Worm (Caenorhabditis elegans): ENCODE results near the gene Y43F4A.1.

Y43F4A.1 gene

ce11 chrIII:13254178-13254725 lies 31.4 kb downstream of the Y43F4A.1 start, which contains the start of gene F56A8.9:
TSS of gene F56A8.9 (plus strand) at chrIII:13254675.
- TF ChIP-seq ceh-90 (tag; optimal IDR thresholded peaks at IDR 0.05) (no peak), tbx-2 (tag; optimal IDR thresholded peaks at IDR 0.05) (no peak), nhr-47 (tag; optimal IDR thresholded peaks at IDR 0.05) (no peak), fkh-10 (GFP tag; optimal IDR thresholded peaks at IDR 0.05) (no peak), efl-1 (optimal IDR thresholded peaks at IDR 0.05) (no peak), efl-1 (GFP tag; optimal IDR thresholded peaks at IDR 0.05 in 1 of 2) (no peak), unc-98 (GFP tag; IDR thresholded peaks at IDR 0.05) (no peak), mdl-1 (tag; optimal IDR thresholded peaks at IDR 0.05) (no peak), pag-3 (tag; optimal IDR thresholded peaks at IDR 0.05; ENCODE audit: borderline replicate concordance, insufficient read depth) (no peak), lir-3 (tag; optimal IDR thresholded peaks at IDR 0.05; ENCODE audit: poor library complexity) (no peak), nhr-20 (tag; optimal IDR thresholded peaks at IDR 0.05) (no peak), jun-1 (tag; optimal IDR thresholded peaks at IDR 0.05) (no peak), elt-3 (tag; optimal IDR thresholded peaks at IDR 0.05) (no peak), C34B4.2 (tag; optimal IDR thresholded peaks at IDR 0.05) (no peak), xbp-1 (tag; optimal IDR thresholded peaks at IDR 0.05) (no peak), tlp-1 (tag; optimal IDR thresholded peaks at IDR 0.05) (no peak), dsc-1 (tag; optimal IDR thresholded peaks at IDR 0.05) (no peak), nhr-12 (tag; optimal IDR thresholded peaks at IDR 0.05) (no peak), efl-3 (GFP tag; optimal IDR thresholded peaks at IDR 0.05) (no peak)

- TF ChIP-seq lin-39 (tag; optimal IDR thresholded peaks at IDR 0.05) (peak; percentile 82), sox-4 (tag; optimal IDR thresholded peaks at IDR 0.05) (peak; percentile 35), ztf-11 (tag; optimal IDR thresholded peaks at IDR 0.05) (no peak), blmp-1 (tag; optimal IDR thresholded peaks at IDR 0.05) (peak; percentile 41), ama-1 (optimal IDR thresholded peaks at IDR 0.05) (peak; percentile 49), nhr-20 (tag; optimal IDR thresholded peaks at IDR 0.05) (peak; percentile 69), Y116A8C.19 (tag; optimal IDR thresholded peaks at IDR 0.05; ENCODE audit: borderline replicate concordance) (no peak), fkh-4 (tag; optimal IDR thresholded peaks at IDR 0.05; ENCODE audit: borderline replicate concordance) (no peak), F16B12.6 (tag; optimal IDR thresholded peaks at IDR 0.05) (peak; percentile 47), unc-130 (tag; optimal IDR thresholded peaks at IDR 0.05) (peak; percentile 65), C04F5.9 (tag; optimal IDR thresholded peaks at IDR 0.05) (no peak), snu-23 (GFP tag; optimal IDR thresholded peaks at IDR 0.05) (peak; percentile 86), egl-27 (tag; optimal IDR thresholded peaks at IDR 0.05) (no peak), nhr-237 (tag; optimal IDR thresholded peaks at IDR 0.05) (peak; percentile 32), irx-1 (tag; optimal IDR thresholded peaks at IDR 0.05) (peak; percentile 60), nhr-90 (tag; optimal IDR thresholded peaks at IDR 0.05; ENCODE audit: poor library complexity) (peak; percentile 80), snpc-4 (tag; optimal IDR thresholded peaks at IDR 0.05) (peak; percentile 37), ces-1 (GFP tag; optimal IDR thresholded peaks at IDR 0.05) (no peak), fos-1 (tag; optimal IDR thresholded peaks at IDR 0.05) (peak; percentile 33), hpl-2 (GFP tag; optimal IDR thresholded peaks at IDR 0.05) (peak; percentile 31), aly-2 (tag; optimal IDR thresholded peaks at IDR 0.05) (peak; percentile 73), dsc-1 (tag; optimal IDR thresholded peaks at IDR 0.05) (peak; percentile 78), ceh-82 (tag; optimal IDR thresholded peaks at IDR 0.05) (peak; percentile 52 to 76 (median 58)), mep-1 (tag; optimal IDR thresholded peaks at IDR 0.05) (peak; percentile 75), C16A3.4 (tag; optimal IDR thresholded peaks at IDR 0.05) (peak; percentile 75), isw-1 (GFP tag; IDR thresholded peaks at IDR 0.05) (peak; percentile 50), lin-35 (GFP tag; optimal IDR thresholded peaks at IDR 0.05) (peak; percentile 97 to 99), nhr-19 (GFP tag; conservative IDR thresholded peaks at IDR 0.05) (peak; percentile 68), nhr-76 (tag; optimal IDR thresholded peaks at IDR 0.05) (no peak), fkh-8 (tag; optimal IDR thresholded peaks at IDR 0.05) (no peak), skn-1 (tag; optimal IDR thresholded peaks at IDR 0.05) (peak; percentile 76), nhr-85 (tag) (peak; percentile 74), ets-5 (GFP tag; IDR thresholded peaks at IDR 0.05) (no peak), lin-15B (tag; optimal IDR thresholded peaks at IDR 0.05) (peak; percentile 64), rnt-1 (tag; optimal IDR thresholded peaks at IDR 0.05) (peak; percentile 81), xbp-1 (tag; optimal IDR thresholded peaks at IDR 0.05) (peak; percentile 70), mdl-1 (tag; optimal IDR thresholded peaks at IDR 0.05) (peak in 1 of 2 experiments; percentile 60), nhr-12 (tag; optimal IDR thresholded peaks at IDR 0.05) (peak; percentile 7)
These were observed 33.6 kb downstream of the Y43F4A.1 start, which contains the start of gene F56A8.3 for ce11 chrIII:13256438-13256928. TSS of gene F56A8.3 (plus strand) at chrIII:13256878.
